Fruit fly (Drosophila melanogaster) whole organism, prepupa: ENCODE measurements around the gene Sec23.

Experiments used
- CG10631 ChIP-seq: fragments of 200-800 bp; sonication (Bioruptor generic); optimal IDR thresholded peaks from 2 replicates; lab custom pipeline; 2016; ENCODE audit warnings: missing biosample characterization, missing genetic modification characterization
- CG10669 ChIP-seq: fragments of 200-800 bp; sonication (Bioruptor generic); optimal IDR thresholded peaks from 3 replicates; lab custom pipeline; 2018; ENCODE audit warnings: missing biosample characterization, mild to moderate bottlenecking, missing genetic modification characterization, moderate library complexity
- CG11762 ChIP-seq: fragments of 200-800 bp; sonication (Bioruptor generic); optimal IDR thresholded peaks from 3 replicates; lab custom pipeline; 2016; ENCODE audit warnings: missing biosample characterization, missing genetic modification characterization; ENCODE audit not compliant: insufficient read depth
- CG15336 ChIP-seq: fragments of 200-800 bp; sonication (Bioruptor generic); IDR thresholded peaks from 2 replicates; pipeline ENCODE4 v1.3.6; 2022; ENCODE audit warnings: missing biosample characterization, missing genetic modification characterization
- CG1621 ChIP-seq: fragments of 200-800 bp; sonication (Bioruptor generic); optimal IDR thresholded peaks from 3 replicates; lab custom pipeline; 2018; ENCODE audit warnings: missing biosample characterization, mild to moderate bottlenecking, missing genetic modification characterization
- CG16779 ChIP-seq: fragments of 200-800 bp; sonication (Bioruptor generic); optimal IDR thresholded peaks from 3 replicates; lab custom pipeline; 2017; ENCODE audit warnings: missing biosample characterization, mild to moderate bottlenecking, missing genetic modification characterization
- CG3032 ChIP-seq: fragments of 200-800 bp; optimal IDR thresholded peaks from 2 replicates; lab custom pipeline; 2019; ENCODE audit warnings: missing biosample characterization, mild to moderate bottlenecking, missing genetic modification characterization, moderate library complexity
- CG31627 ChIP-seq: fragments of 200-800 bp; sonication (Bioruptor generic); optimal IDR thresholded peaks from 3 replicates; lab custom pipeline; 2016; ENCODE audit warnings: missing biosample characterization, missing genetic modification characterization
- CG32006 ChIP-seq: fragments of 200-800 bp; sonication (Bioruptor generic); optimal IDR thresholded peaks from 3 replicates; lab custom pipeline; 2017; ENCODE audit warnings: missing biosample characterization, mild to moderate bottlenecking, missing genetic modification characterization
- CG34406 ChIP-seq: fragments of 200-800 bp; sonication (Bioruptor generic); optimal IDR thresholded peaks from 3 replicates; lab custom pipeline; 2016; ENCODE audit warnings: missing biosample characterization, missing genetic modification characterization
- CG3919 ChIP-seq: fragments of 200-800 bp; sonication (Bioruptor generic); optimal IDR thresholded peaks from 3 replicates; lab custom pipeline; 2016; ENCODE audit warnings: missing biosample characterization, missing genetic modification characterization
- CG4318 ChIP-seq: fragments of 200-800 bp; sonication (Bioruptor generic); optimal IDR thresholded peaks from 3 replicates; lab custom pipeline; 2017; ENCODE audit warnings: missing biosample characterization, mild to moderate bottlenecking, missing genetic modification characterization
- CG6163 ChIP-seq: fragments of 200-800 bp; sonication (Bioruptor generic); IDR thresholded peaks from 3 replicates; pipeline ENCODE4 v1.3.6; 2022; ENCODE audit warnings: missing biosample characterization, missing genetic modification characterization
- CG6276 ChIP-seq: fragments of 200-800 bp; sonication (Bioruptor generic); optimal IDR thresholded peaks from 2 replicates; lab custom pipeline; 2017; ENCODE audit warnings: missing biosample characterization, mild to moderate bottlenecking, missing genetic modification characterization
- CG6792 ChIP-seq: fragments of 200-800 bp; sonication (Bioruptor generic); optimal IDR thresholded peaks from 3 replicates; lab custom pipeline; 2016; ENCODE audit warnings: missing biosample characterization, missing genetic modification characterization
- CG6808 ChIP-seq: fragments of 200-800 bp; sonication (Bioruptor generic); optimal IDR thresholded peaks from 3 replicates; lab custom pipeline; 2017; ENCODE audit warnings: missing biosample characterization, missing genetic modification characterization, mild to moderate bottlenecking, moderate library complexity, missing genetic modification reagents
- CG6854 ChIP-seq: fragments of 200-800 bp; sonication (Bioruptor generic); optimal IDR thresholded peaks from 2 replicates; lab custom pipeline; 2017; ENCODE audit warnings: missing biosample characterization, mild to moderate bottlenecking, missing genetic modification characterization
- CG7368 ChIP-seq: fragments of 200-800 bp; sonication (Bioruptor generic); optimal IDR thresholded peaks from 3 replicates; lab custom pipeline; 2016; ENCODE audit warnings: missing biosample characterization, missing genetic modification characterization
- CG8119 ChIP-seq: fragments of 200-800 bp; sonication (Bioruptor generic); IDR thresholded peaks from 3 replicates; pipeline ENCODE4 v1.3.6; 2022; ENCODE audit warnings: missing biosample characterization, missing genetic modification characterization
- CG8319 ChIP-seq: fragments of 200-800 bp; sonication (Bioruptor generic); optimal IDR thresholded peaks from 3 replicates; lab custom pipeline; 2016; ENCODE audit warnings: missing biosample characterization, missing genetic modification characterization
- CG9139 ChIP-seq: fragments of 200-800 bp; sonication (Bioruptor generic); optimal IDR thresholded peaks from 3 replicates; lab custom pipeline; 2017; ENCODE audit warnings: missing biosample characterization, mild to moderate bottlenecking, missing genetic modification characterization
- Eip75B ChIP-seq: fragments of 200-800 bp; sonication (Bioruptor generic); optimal IDR thresholded peaks from 3 replicates; lab custom pipeline; 2016; ENCODE audit warnings: missing biosample characterization, missing genetic modification characterization
- Eip78C ChIP-seq: fragments of 200-800 bp; sonication (Bioruptor generic); peaks from one replicate; lab custom pipeline; 2016; ENCODE audit warnings: missing biosample characterization, missing genetic modification characterization
- Ets96B ChIP-seq: fragments of 200-800 bp; optimal IDR thresholded peaks from 2 replicates; lab custom pipeline; 2019; ENCODE audit warnings: missing biosample characterization, mild to moderate bottlenecking, missing genetic modification characterization, moderate library complexity
- Hr4 ChIP-seq: fragments of 200-800 bp; sonication (Bioruptor generic); optimal IDR thresholded peaks from 3 replicates; lab custom pipeline; 2016; ENCODE audit warnings: missing biosample characterization, missing genetic modification characterization
- Lpt ChIP-seq: fragments of 200-800 bp; sonication (Bioruptor generic); optimal IDR thresholded peaks from 3 replicates; lab custom pipeline; 2016; ENCODE audit warnings: missing biosample characterization, missing genetic modification characterization
- Smox ChIP-seq: fragments of 200-800 bp; sonication (Bioruptor generic); optimal IDR thresholded peaks from 3 replicates; lab custom pipeline; 2016; ENCODE audit warnings: missing biosample characterization, missing genetic modification characterization
- Sox14 ChIP-seq: fragments of 200-800 bp; sonication (Bioruptor generic); optimal IDR thresholded peaks from 3 replicates; lab custom pipeline; 2016; ENCODE audit warnings: missing biosample characterization, missing genetic modification characterization
- achi ChIP-seq: fragments of 200-800 bp; sonication (Bioruptor generic); optimal IDR thresholded peaks from 3 replicates; lab custom pipeline; 2016; ENCODE audit warnings: missing biosample characterization, missing genetic modification characterization
- acj6 ChIP-seq: fragments of 200-800 bp; sonication (Bioruptor generic); optimal IDR thresholded peaks from 3 replicates; lab custom pipeline; 2016; ENCODE audit warnings: missing biosample characterization, missing genetic modification characterization
- dac ChIP-seq: fragments of 200-800 bp; sonication (Bioruptor generic); optimal IDR thresholded peaks from 2 replicates; lab custom pipeline; 2017; ENCODE audit warnings: missing biosample characterization, mild to moderate bottlenecking, missing genetic modification characterization
- dsx ChIP-seq: fragments of 200-800 bp; optimal IDR thresholded peaks from 3 replicates; lab custom pipeline; 2019; ENCODE audit warnings: missing biosample characterization, mild to moderate bottlenecking, missing genetic modification characterization, moderate library complexity; ENCODE audit not compliant: poor library complexity, severe bottlenecking
- lz ChIP-seq: fragments of 200-800 bp; sonication (Bioruptor generic); optimal IDR thresholded peaks from 3 replicates; lab custom pipeline; 2016; ENCODE audit warnings: missing biosample characterization, missing genetic modification characterization
- net ChIP-seq: fragments of 200-800 bp; sonication (Bioruptor generic); optimal IDR thresholded peaks from 3 replicates; lab custom pipeline; 2016; ENCODE audit warnings: missing biosample characterization, missing genetic modification characterization
- spab ChIP-seq: fragments of 200-800 bp; sonication (Bioruptor generic); optimal IDR thresholded peaks from 2 replicates; lab custom pipeline; 2017; ENCODE audit warnings: missing biosample characterization, mild to moderate bottlenecking, missing genetic modification characterization, missing genetic modification reagents
- ss ChIP-seq, 2 experiments: fragments of 200-800 bp; sonication (Bioruptor generic); optimal IDR thresholded peaks; 2 replicates in 1 of 2; 3 replicates in 1 of 2; lab custom pipeline; 2017 to 2018; ENCODE audit warnings: mild to moderate bottlenecking in 2 of 2, missing biosample characterization in 2 of 2, missing genetic modification characterization in 2 of 2, moderate library complexity in 1 of 2
- topi ChIP-seq: fragments of 200-800 bp; sonication (Bioruptor generic); optimal IDR thresholded peaks from 3 replicates; lab custom pipeline; 2016; ENCODE audit warnings: missing biosample characterization, missing genetic modification characterization
- vri ChIP-seq: fragments of 200-800 bp; sonication (Bioruptor generic); optimal IDR thresholded peaks from 3 replicates; lab custom pipeline; 2016; ENCODE audit warnings: missing biosample characterization, mild to moderate bottlenecking, missing genetic modification characterization

Sec23 gene

DNA sequence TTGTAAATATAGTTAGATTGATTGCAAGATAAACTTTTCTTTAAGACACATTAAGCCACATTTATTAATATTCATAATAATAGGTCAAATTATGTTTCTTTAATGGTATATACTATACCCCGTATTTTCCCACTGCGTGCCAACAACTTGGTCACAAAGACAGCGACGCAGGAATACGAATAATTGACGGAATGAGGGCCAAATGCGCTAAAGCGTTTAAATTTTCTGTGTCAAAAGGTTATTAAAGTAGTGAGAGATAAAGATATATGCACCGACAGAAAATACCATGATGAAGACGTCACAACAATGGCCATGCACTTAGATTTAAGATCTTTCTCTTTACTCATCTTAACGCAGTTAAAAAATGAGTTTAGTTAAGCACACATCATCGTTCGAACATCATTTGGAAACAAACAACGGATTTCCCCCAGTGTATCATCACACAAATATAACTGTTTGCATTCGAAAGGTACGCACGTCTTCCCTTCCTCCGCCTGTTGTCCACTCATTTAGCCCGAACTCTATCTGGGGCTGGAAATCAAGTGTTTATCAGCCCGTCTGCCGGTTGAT lies 28.4 kb upstream of the Sec23 start (continued):
- peak; percentile 49 for TF ChIP-seq CG10669
- TF ChIP-seq lz, result peak; percentile 51
- peak; percentile 59 for TF ChIP-seq CG8319 (GFP tag; lab: Kevin White, UChicago)
- TF ChIP-seq CG32006, result peak; percentile 86
- peak; percentile 54 for TF ChIP-seq achi (GFP tag; lab: Kevin White, UChicago)
- TF ChIP-seq CG6792 (GFP tag; lab: Kevin White, UChicago), result peak; percentile 55
- TF ChIP-seq CG9139 (GFP tag; lab: Kevin White, UChicago), result no peak
- peak; percentile 60; the same call in 1 of the 3 replicates for TF ChIP-seq CG8119 (GFP tag; lab: Robert Waterston, UW)
- TF ChIP-seq CG31627, result peak; percentile 65
- TF ChIP-seq dac (GFP tag; lab: Kevin White, UChicago), result peak; percentile 55
- peak; percentile 60 for TF ChIP-seq CG10631 (GFP tag; lab: Kevin White, UChicago)
- TF ChIP-seq Lpt, result peak; percentile 17
- peak; percentile 67 for TF ChIP-seq acj6 (GFP tag; lab: Kevin White, UChicago)
- TF ChIP-seq Smox (GFP tag; lab: Kevin White, UChicago), result peak; percentile 66

DNA sequence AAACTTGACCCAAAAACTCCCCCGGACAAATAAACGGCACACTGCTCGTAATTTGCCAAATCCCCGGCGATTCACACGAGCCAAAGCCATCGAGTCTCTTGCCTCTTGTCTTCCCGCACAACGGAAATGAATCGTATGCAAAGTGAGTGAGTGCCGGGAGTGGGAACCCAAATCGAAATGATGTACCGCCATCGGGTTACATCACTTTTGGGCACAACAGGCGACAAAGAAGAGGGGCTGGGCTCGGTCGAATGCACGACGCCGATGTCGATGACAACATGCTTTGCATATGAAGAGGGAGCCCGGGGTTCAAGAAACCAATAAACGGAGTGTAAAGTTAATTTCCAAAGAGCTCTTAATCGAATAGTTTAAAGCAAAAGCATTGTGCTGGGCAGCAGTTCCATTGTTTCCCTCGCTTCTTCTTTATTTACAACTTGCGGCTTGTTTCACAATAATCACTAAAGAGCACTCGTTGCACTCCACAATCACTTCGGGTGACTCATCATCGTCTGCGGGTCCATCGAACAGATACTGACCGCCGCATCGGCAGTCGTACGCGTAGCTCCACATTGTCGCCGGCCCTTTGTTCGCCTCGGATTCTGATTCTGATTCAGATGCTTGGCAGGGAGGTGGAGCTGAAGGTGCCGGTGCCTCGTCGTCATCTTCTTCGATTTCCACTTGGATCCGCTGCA lies 27.0 kb upstream of the Sec23 start:
- TF ChIP-seq net (GFP tag; lab: Kevin White, UChicago) (peak; percentile 6), CG4318 (GFP tag; lab: Kevin White, UChicago) (no peak), lz (no peak), Lpt (no peak), vri (GFP tag; lab: Kevin White, UChicago) (peak; percentile 72), CG10669 (peak; percentile 25), Ets96B (tag; lab: Kevin White, UChicago) (no peak), CG1621 (tag; lab: Kevin White, UChicago) (peak; percentile 62), CG31627 (no peak), ss (GFP tag; optimal IDR thresholded peaks at IDR 0.05; lab: Kevin White, UChicago) (peak; percentile 85 to 86), CG6854 (GFP tag; lab: Kevin White, UChicago) (peak; percentile 46), CG3032 (tag; lab: Kevin White, UChicago) (no peak), spab (GFP tag; lab: Kevin White, UChicago) (peak; percentile 55), CG16779 (tag; lab: Kevin White, UChicago) (peak; percentile 22), CG6808 (GFP tag; lab: Kevin White, UChicago) (peak; percentile 65), dsx (GFP tag; lab: Kevin White, UChicago) (peak; percentile 70), Eip75B (peak; percentile 19), acj6 (GFP tag; lab: Kevin White, UChicago) (no peak), Smox (GFP tag; lab: Kevin White, UChicago) (no peak), CG9139 (GFP tag; lab: Kevin White, UChicago) (peak; percentile 69), CG6163 (peak; percentile 15; the same call in 1 of the 3 replicates), topi (no peak), CG15336 (GFP tag; lab: Robert Waterston, UW) (peak; percentile 26; the same call in 1 of the 2 replicates), CG7368 (GFP tag; lab: Kevin White, UChicago) (no peak), CG11762 (GFP tag; lab: Kevin White, UChicago) (no peak), Eip78C (GFP tag; lab: Kevin White, UChicago) (peak; percentile 70), Hr4 (GFP tag; lab: Kevin White, UChicago) (no peak), CG34406 (GFP tag; lab: Kevin White, UChicago) (no peak), CG3919 (peak; percentile 28), CG8119 (GFP tag; lab: Robert Waterston, UW) (0 out of 3 replicates have a peak, but pooled peaks have one; percentile 25), CG6276 (GFP tag; lab: Kevin White, UChicago) (peak; percentile 67), Sox14 (GFP tag; lab: Kevin White, UChicago) (peak; percentile 85), CG32006 (no peak)
- TF ChIP-seq, all 60 proteins: peak for 19
